Fruit fly (Drosophila melanogaster) whole organism, embryonic: ENCODE data around the gene CG14205.

ENCODE experiments used
- CG11695 ChIP-seq: fragments of 200-800 bp; sonication (Bioruptor generic); IDR thresholded peaks from 3 replicates; pipeline ENCODE4 v1.3.6; 2022; ENCODE audit warnings: missing biosample characterization, missing genetic modification characterization
- CG12219 ChIP-seq: fragments of 200-800 bp; sonication (Bioruptor generic); optimal IDR thresholded peaks from 3 replicates; lab custom pipeline; 2018; ENCODE audit warnings: missing biosample characterization, mild to moderate bottlenecking, missing genetic modification characterization
- CG12942 ChIP-seq: fragments of 200-800 bp; sonication (Bioruptor generic); optimal IDR thresholded peaks from 3 replicates; lab custom pipeline; 2016; ENCODE audit warnings: missing biosample characterization, missing genetic modification characterization
- CG13894 ChIP-seq: fragments of 200-800 bp; sonication (Bioruptor generic); optimal IDR thresholded peaks from 3 replicates; lab custom pipeline; 2018; ENCODE audit warnings: missing biosample characterization, mild to moderate bottlenecking, missing genetic modification characterization, moderate library complexity
- CG15514 ChIP-seq: fragments of 200-800 bp; sonication (Bioruptor generic); optimal IDR thresholded peaks from 3 replicates; lab custom pipeline; 2017; ENCODE audit warnings: missing biosample characterization, missing genetic modification characterization, mild to moderate bottlenecking, moderate library complexity, missing genetic modification reagents
- CG16779 ChIP-seq: fragments of 200-800 bp; sonication (Bioruptor generic); IDR thresholded peaks from 2 replicates; pipeline ENCODE4 v1.3.6; 2022; ENCODE audit warnings: missing biosample characterization, missing genetic modification characterization
- CG18476 ChIP-seq: fragments of 200-800 bp; sonication (Bioruptor generic); optimal IDR thresholded peaks from 2 replicates; lab custom pipeline; 2016; ENCODE audit warnings: missing biosample characterization, mild to moderate bottlenecking, missing genetic modification characterization
- CG30403 ChIP-seq: fragments of 200-800 bp; sonication (Bioruptor generic); optimal IDR thresholded peaks from 3 replicates; lab custom pipeline; 2016; ENCODE audit warnings: missing biosample characterization, missing genetic modification characterization
- CG34422 ChIP-seq: fragments of 200-800 bp; sonication (Bioruptor generic); IDR thresholded peaks from 3 replicates; pipeline ENCODE4 v1.3.6; 2022; ENCODE audit warnings: missing biosample characterization, missing genetic modification characterization
- CG5245 ChIP-seq: fragments of 200-800 bp; sonication (Bioruptor generic); optimal IDR thresholded peaks from 3 replicates; lab custom pipeline; 2016; ENCODE audit warnings: missing biosample characterization, missing genetic modification characterization
- CG6254 ChIP-seq: fragments of 200-800 bp; sonication (Bioruptor generic); optimal IDR thresholded peaks from 3 replicates; lab custom pipeline; 2017; ENCODE audit warnings: mild to moderate bottlenecking, missing biosample characterization, missing genetic modification reagents, missing genetic modification characterization
- CG6765 ChIP-seq: fragments of 200-800 bp; sonication (Bioruptor generic); optimal IDR thresholded peaks from 3 replicates; lab custom pipeline; 2017; ENCODE audit warnings: missing biosample characterization, mild to moderate bottlenecking, missing genetic modification characterization
- CG7786 ChIP-seq: fragments of 200-800 bp; sonication (Bioruptor generic); optimal IDR thresholded peaks from 2 replicates; lab custom pipeline; 2016; ENCODE audit warnings: missing biosample characterization, missing genetic modification characterization
- CTCF ChIP-seq: fragments of 200-800 bp; sonication (Bioruptor generic); optimal IDR thresholded peaks from 2 replicates; lab custom pipeline; 2017; ENCODE audit warnings: missing biosample characterization, mild to moderate bottlenecking, missing genetic modification characterization, moderate library complexity
- D ChIP-seq, 2 experiments: fragments of 200-800 bp in 1 of 2; fragments of >200 bp in 1 of 2; sonication (Bioruptor generic) in 1 of 2; optimal IDR thresholded peaks; 2 replicates in 1 of 2; 3 replicates in 1 of 2; lab custom pipeline; 2017; ENCODE audit warnings: mild to moderate bottlenecking in 1 of 2, missing biosample characterization in 1 of 2, missing genetic modification characterization in 1 of 2, missing genetic modification reagents in 1 of 2
- D19B ChIP-seq: fragments of 200-800 bp; sonication (Bioruptor generic); optimal IDR thresholded peaks from 2 replicates; lab custom pipeline; 2017; ENCODE audit warnings: missing biosample characterization, mild to moderate bottlenecking, missing genetic modification characterization
- Ets65A ChIP-seq: fragments of 200-800 bp; sonication (Bioruptor generic); peaks from one replicate; lab custom pipeline; 2016; ENCODE audit warnings: missing biosample characterization, missing genetic modification characterization
- H2.0 ChIP-seq: fragments of 200-800 bp; sonication (Bioruptor generic); IDR thresholded peaks from 2 replicates; pipeline ENCODE4 v1.3.6; 2022; ENCODE audit warnings: missing biosample characterization, missing genetic modification characterization
- Hr78 ChIP-seq, 2 experiments: fragments of 200-800 bp in 1 of 2; fragments of >200 bp in 1 of 2; sonication (Bioruptor generic) in 1 of 2; optimal IDR thresholded peaks; 2 replicates each; lab custom pipeline; 2017 to 2019; ENCODE audit warnings: missing biosample characterization in 2 of 2, missing genetic modification characterization in 2 of 2, mild to moderate bottlenecking in 1 of 2, moderate library complexity in 1 of 2
- Lhr ChIP-seq: fragments of 200-800 bp; sonication (Bioruptor generic); optimal IDR thresholded peaks from 3 replicates; lab custom pipeline; 2017; ENCODE audit warnings: mild to moderate bottlenecking, missing biosample characterization, missing genetic modification reagents, missing genetic modification characterization
- Med ChIP-seq: fragments of 200-800 bp; sonication (Bioruptor generic); peaks from one replicate; lab custom pipeline; 2016; ENCODE audit warnings: missing biosample characterization, missing genetic modification characterization, mild to moderate bottlenecking, inconsistent platforms, moderate library complexity
- Ptx1 ChIP-seq: fragments of 200-800 bp; sonication (Bioruptor generic); IDR thresholded peaks from 2 replicates; pipeline ENCODE4 v1.3.6; 2022; ENCODE audit warnings: missing biosample characterization, missing genetic modification characterization
- Sin3A ChIP-seq: fragments of >200 bp; optimal IDR thresholded peaks from 2 replicates; lab custom pipeline; 2018
- Sry-β ChIP-seq: fragments of 200-800 bp; sonication (Bioruptor generic); optimal IDR thresholded peaks from 2 replicates; lab custom pipeline; 2018; ENCODE audit warnings: missing biosample characterization, mild to moderate bottlenecking, missing genetic modification characterization, moderate library complexity
- aop ChIP-seq: fragments of 200-800 bp; sonication (Bioruptor generic); IDR thresholded peaks from 2 replicates; pipeline ENCODE4 v1.3.6; 2022; ENCODE audit warnings: missing biosample characterization, missing genetic modification characterization
- ase ChIP-seq: fragments of 200-800 bp; sonication (Bioruptor generic); IDR thresholded peaks from 3 replicates; pipeline ENCODE4 v1.3.6; 2022; ENCODE audit warnings: missing biosample characterization, missing genetic modification characterization
- bab2 ChIP-seq: fragments of 200-800 bp; sonication (Bioruptor generic); optimal IDR thresholded peaks from 2 replicates; lab custom pipeline; 2016; ENCODE audit warnings: missing biosample characterization, missing genetic modification characterization
- cas ChIP-seq: fragments of 200-800 bp; sonication (Bioruptor generic); IDR thresholded peaks from 2 replicates; pipeline ENCODE4 v1.3.6; 2022; ENCODE audit warnings: missing biosample characterization, missing genetic modification characterization
- croc ChIP-seq: fragments of 200-800 bp; sonication (Bioruptor generic); conservative IDR thresholded peaks from 3 replicates; pipeline ENCODE4 v1.3.6; 2022; ENCODE audit warnings: missing biosample characterization, missing genetic modification characterization
- dmrt11E ChIP-seq: fragments of 200-800 bp; sonication (Bioruptor generic); optimal IDR thresholded peaks from 3 replicates; lab custom pipeline; 2018; ENCODE audit warnings: missing biosample characterization, mild to moderate bottlenecking, missing genetic modification characterization, moderate library complexity
- exex ChIP-seq: fragments of 200-800 bp; sonication (Bioruptor generic); optimal IDR thresholded peaks from 4 replicates; lab custom pipeline; 2018; ENCODE audit warnings: missing biosample characterization, mild to moderate bottlenecking, missing genetic modification characterization, moderate library complexity
- eyg ChIP-seq: fragments of 200-800 bp; sonication (Bioruptor generic); optimal IDR thresholded peaks from 3 replicates; lab custom pipeline; 2016; ENCODE audit warnings: missing biosample characterization, missing genetic modification characterization
- grn ChIP-seq: fragments of 200-800 bp; sonication (Bioruptor generic); optimal IDR thresholded peaks from 3 replicates; lab custom pipeline; 2017; ENCODE audit warnings: missing biosample characterization, missing genetic modification characterization
- gro ChIP-seq: fragments of 200-800 bp; sonication (Bioruptor generic); optimal IDR thresholded peaks from 2 replicates; lab custom pipeline; 2016; ENCODE audit warnings: missing biosample characterization, missing genetic modification characterization
- hkb ChIP-seq, 2 experiments: fragments of 200-800 bp in 1 of 2; fragments of >200 bp in 1 of 2; sonication (Bioruptor generic) in 1 of 2; IDR thresholded peaks in 1 of 2; optimal IDR thresholded peaks in 1 of 2; 2 replicates each; pipeline versions ENCODE4 v1.3.6 to Lab custom; 2017 to 2022; ENCODE audit warnings: missing biosample characterization in 1 of 2, missing genetic modification characterization in 1 of 2
- kni ChIP-seq: fragments of 200-800 bp; sonication (Bioruptor generic); optimal IDR thresholded peaks from 3 replicates; lab custom pipeline; 2017; ENCODE audit warnings: mild to moderate bottlenecking, missing biosample characterization, missing genetic modification reagents, missing genetic modification characterization
- mam ChIP-seq: fragments of 200-800 bp; sonication (Bioruptor generic); optimal IDR thresholded peaks from 3 replicates; lab custom pipeline; 2016; ENCODE audit warnings: missing biosample characterization, missing genetic modification characterization
- mirr ChIP-seq: fragments of 200-800 bp; sonication (Bioruptor generic); optimal IDR thresholded peaks from 3 replicates; lab custom pipeline; 2018; ENCODE audit warnings: missing biosample characterization, mild to moderate bottlenecking, missing genetic modification characterization
- ranshi ChIP-seq: fragments of 200-800 bp; sonication (Bioruptor generic); IDR thresholded peaks from 2 replicates; pipeline ENCODE4 v1.3.6; 2022; ENCODE audit warnings: missing biosample characterization, missing genetic modification characterization
- ro ChIP-seq: fragments of 200-800 bp; sonication (Bioruptor generic); IDR thresholded peaks from 2 replicates; pipeline ENCODE4 v1.3.6; 2022; ENCODE audit warnings: missing biosample characterization, missing genetic modification characterization
- sc ChIP-seq, 3 experiments: fragments of >200 bp in 2 of 3; fragments of 200-800 bp in 1 of 3; sonication (Bioruptor generic) in 1 of 3; optimal IDR thresholded peaks; 2 replicates in 2 of 3; 3 replicates in 1 of 3; lab custom pipeline; 2017; ENCODE audit warnings: mild to moderate bottlenecking in 1 of 3, missing biosample characterization in 1 of 3, missing genetic modification characterization in 1 of 3, missing genetic modification reagents in 1 of 3
- sug ChIP-seq: fragments of 200-800 bp; optimal IDR thresholded peaks from 2 replicates; lab custom pipeline; 2019; ENCODE audit warnings: missing biosample characterization, mild to moderate bottlenecking, missing genetic modification characterization, moderate library complexity
- tin ChIP-seq: fragments of 200-800 bp; sonication (Bioruptor generic); optimal IDR thresholded peaks from 3 replicates; lab custom pipeline; 2016; ENCODE audit warnings: missing biosample characterization, missing genetic modification characterization
- wor ChIP-seq: fragments of 200-800 bp; sonication (Bioruptor generic); IDR thresholded peaks from 2 replicates; pipeline ENCODE4 v1.3.6; 2022; ENCODE audit warnings: missing biosample characterization, missing genetic modification characterization

The CG14205 gene

DNA sequence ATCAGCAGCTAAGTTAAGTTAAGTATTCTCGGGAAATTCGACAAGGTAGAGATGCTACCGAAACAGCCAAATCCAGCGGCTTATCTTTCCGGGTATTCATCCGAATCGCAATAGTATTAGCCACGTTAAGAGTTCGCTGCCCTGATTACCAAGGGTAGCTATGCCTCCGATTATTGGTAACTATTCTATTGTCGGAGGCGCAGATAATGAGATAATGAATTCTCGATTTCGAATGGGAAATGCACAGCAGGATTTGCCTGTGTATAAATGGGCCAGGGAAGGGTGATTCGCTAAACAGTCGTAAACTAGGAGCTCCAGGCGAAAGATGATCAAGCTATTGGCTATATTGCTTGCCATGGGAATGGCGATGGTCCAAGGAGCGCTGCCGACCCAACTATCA is 9.1 kb upstream of the CG14205 start, which contains the start of gene CG14204:
Gene CG14204 (plus strand): TSS at position 301 of the 400 bp plus-strand sequence.
- no peak for TF ChIP-seq CG6765 (GFP tag; lab: Kevin White, UChicago)
- TF ChIP-seq tin (GFP tag; lab: Kevin White, UChicago): no peak

DNA sequence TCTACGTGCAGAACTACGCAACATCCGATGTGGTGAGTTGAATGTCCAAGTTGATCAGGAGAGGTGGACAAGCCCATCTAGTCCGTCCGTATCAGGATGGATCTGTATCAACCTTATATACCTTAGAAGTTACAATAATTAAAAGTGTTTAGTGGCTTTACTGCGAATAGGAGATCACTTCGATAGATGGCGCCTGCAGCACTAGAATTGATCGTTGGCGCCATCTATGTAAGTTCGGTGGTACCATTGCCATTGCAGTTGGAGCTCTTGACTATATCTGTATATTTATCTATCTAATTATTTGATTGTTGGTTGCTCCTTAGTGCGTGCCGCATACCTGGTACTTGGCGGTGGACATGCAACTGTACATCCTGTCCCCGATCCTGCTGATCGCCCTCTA is 7.3 kb upstream of the CG14205 start:
- TF ChIP-seq dmrt11E (tag; lab: Kevin White, UChicago): no peak
- TF ChIP-seq CTCF: peak; percentile 87

dm6 chrX:19590070-19590469 is 2.3 kb upstream of the CG14205 start, which contains the start of gene CG14219:
Gene CG14219 (minus strand): TSS chrX:19590170.
- TF ChIP-seq ase (no peak), sug (tag; lab: Kevin White, UChicago) (peak; percentile 41)

DNA sequence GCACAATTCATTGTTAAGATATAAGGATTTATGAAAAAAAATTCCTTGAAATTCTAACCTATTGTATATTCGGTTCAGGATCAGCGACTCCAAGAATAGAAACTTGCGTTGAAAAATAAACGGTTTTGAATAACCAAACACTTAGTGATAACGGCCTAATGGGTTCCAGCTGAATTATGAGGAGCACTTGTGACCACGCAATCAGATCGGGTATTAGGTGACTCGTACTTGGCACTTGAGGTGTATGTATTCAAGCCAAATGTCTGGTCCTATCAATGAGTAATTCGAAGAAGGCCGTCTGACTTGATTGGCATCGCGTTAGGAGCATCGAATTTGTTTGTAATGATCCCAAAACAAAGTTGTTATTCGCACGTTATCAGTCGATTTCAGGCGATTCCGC is 1.8 kb upstream of the CG14205 start:
- peak; percentile 64 for TF ChIP-seq grn (GFP tag; lab: Kevin White, UChicago)
- peak; percentile 91 for TF ChIP-seq exex
- no peak for TF ChIP-seq cas
- TF ChIP-seq mirr: peak; percentile 19
- no peak for TF ChIP-seq Ptx1 (GFP tag; lab: Robert Waterston, UW)
- TF ChIP-seq sug (tag; lab: Kevin White, UChicago): peak; percentile 43
- no peak for TF ChIP-seq Ets65A (GFP tag; lab: Kevin White, UChicago)

DNA sequence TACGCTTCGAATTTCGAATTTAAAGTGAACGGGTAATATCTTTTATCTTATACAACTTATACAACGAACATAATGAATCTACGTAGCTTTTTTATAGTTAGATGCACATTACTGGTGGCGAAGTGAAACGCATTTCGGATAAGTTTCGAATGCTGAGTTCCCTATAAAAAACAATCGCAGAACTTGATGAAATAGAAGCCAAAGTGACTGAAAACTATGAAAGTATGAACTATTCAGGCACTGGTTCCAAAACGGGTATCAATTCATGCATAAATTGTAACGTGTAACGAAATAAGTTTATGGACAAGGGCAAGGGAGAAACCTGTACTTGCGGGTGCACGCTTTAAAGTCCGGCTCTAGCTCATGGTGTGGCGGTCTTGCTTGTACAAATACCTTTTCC is 3.5 kb downstream of the CG14205 start:
- no peak for TF ChIP-seq sc (optimal IDR thresholded peaks at IDR 0.05; lab: Kevin White, UChicago)
- no peak for TF ChIP-seq sc (GFP tag; optimal IDR thresholded peaks at IDR 0.05; lab: Kevin White, UChicago)
- no peak for TF ChIP-seq CG13894 (tag; lab: Kevin White, UChicago)
- TF ChIP-seq CG34422: no peak
- TF ChIP-seq CG6254 (GFP tag; lab: Kevin White, UChicago): no peak
- no peak for TF ChIP-seq croc (GFP tag; lab: Robert Waterston, UW)
- peak; percentile 48 for TF ChIP-seq Sry-β
- no peak for TF ChIP-seq D (optimal IDR thresholded peaks at IDR 0.05; lab: Kevin White, UChicago)
- TF ChIP-seq D (GFP tag; optimal IDR thresholded peaks at IDR 0.05; lab: Kevin White, UChicago): no peak
- peak; percentile 15; the same call in 1 of the 2 replicates for TF ChIP-seq H2.0
- TF ChIP-seq aop: no peak
- TF ChIP-seq gro (GFP tag; lab: Kevin White, UChicago): no peak
- no peak for TF ChIP-seq CG30403 (GFP tag; lab: Kevin White, UChicago)
- no peak for TF ChIP-seq eyg (GFP tag; lab: Kevin White, UChicago)
- TF ChIP-seq kni (GFP tag; lab: Kevin White, UChicago): no peak
- no peak for TF ChIP-seq CG12219 (GFP tag; lab: Kevin White, UChicago)
- no peak for TF ChIP-seq CG18476
- no peak for TF ChIP-seq CG12942
- TF ChIP-seq Sin3A (lab: Kevin White, UChicago): no peak
- TF ChIP-seq mam (GFP tag; lab: Kevin White, UChicago): no peak
- TF ChIP-seq bab2 (GFP tag; lab: Kevin White, UChicago): no peak
- TF ChIP-seq Hr78 (GFP tag; optimal IDR thresholded peaks at IDR 0.05; lab: Kevin White, UChicago): no peak
- peak; percentile 59 for TF ChIP-seq CG15514
- no peak for TF ChIP-seq Lhr (GFP tag; lab: Kevin White, UChicago)
- no peak for TF ChIP-seq CG11695 (GFP tag; lab: Robert Waterston, UW)
- TF ChIP-seq Med (GFP tag; lab: Kevin White, UChicago): peak; percentile 9
- TF ChIP-seq CG16779 (GFP tag; lab: Robert Waterston, UW): no peak
- TF ChIP-seq ranshi: no peak
- peak; percentile 53 for TF ChIP-seq D19B (GFP tag; lab: Kevin White, UChicago)
- no peak for TF ChIP-seq hkb (optimal IDR thresholded peaks at IDR 0.05; lab: Kevin White, UChicago)
- no peak for TF ChIP-seq hkb (GFP tag; IDR thresholded peaks at IDR 0.05; lab: Robert Waterston, UW)
- TF ChIP-seq CG5245 (GFP tag; lab: Kevin White, UChicago): peak; percentile 60
- TF ChIP-seq CG7786: no peak
- TF ChIP-seq wor (GFP tag; lab: Robert Waterston, UW): no peak
- TF ChIP-seq ro (GFP tag; lab: Robert Waterston, UW): no peak
